Fruit fly (Drosophila melanogaster) whole organism, embryonic: ENCODE data around the gene CG15547.

ENCODE experiments used
- CG12299 ChIP-seq: fragments of 200-800 bp; sonication (Bioruptor generic); optimal IDR thresholded peaks from 2 replicates; lab custom pipeline; 2018; ENCODE audit warnings: missing biosample characterization, mild to moderate bottlenecking, missing genetic modification characterization
- CG13894 ChIP-seq: fragments of 200-800 bp; sonication (Bioruptor generic); optimal IDR thresholded peaks from 3 replicates; lab custom pipeline; 2018; ENCODE audit warnings: missing biosample characterization, mild to moderate bottlenecking, missing genetic modification characterization, moderate library complexity
- CG14860 ChIP-seq: fragments of 200-800 bp; sonication (Bioruptor generic); IDR thresholded peaks from 3 replicates; pipeline ENCODE4 v1.3.6; 2022; ENCODE audit warnings: missing biosample characterization, missing genetic modification characterization; ENCODE audit not compliant: partially characterized antibody
- CG15514 ChIP-seq: fragments of 200-800 bp; sonication (Bioruptor generic); optimal IDR thresholded peaks from 3 replicates; lab custom pipeline; 2017; ENCODE audit warnings: missing biosample characterization, missing genetic modification characterization, mild to moderate bottlenecking, moderate library complexity, missing genetic modification reagents
- CG15601 ChIP-seq: fragments of 200-800 bp; sonication (Bioruptor generic); optimal IDR thresholded peaks from 3 replicates; lab custom pipeline; 2019; ENCODE audit warnings: missing biosample characterization, mild to moderate bottlenecking, missing genetic modification characterization, moderate library complexity
- CG17359 ChIP-seq: fragments of 200-800 bp; sonication (Bioruptor generic); optimal IDR thresholded peaks from 3 replicates; lab custom pipeline; 2018; ENCODE audit warnings: missing biosample characterization, mild to moderate bottlenecking, missing genetic modification characterization, moderate library complexity
- CG17829 ChIP-seq: fragments of 200-800 bp; optimal IDR thresholded peaks from 2 replicates; lab custom pipeline; 2019; ENCODE audit warnings: missing biosample characterization, mild to moderate bottlenecking, missing genetic modification characterization, moderate library complexity
- CG2116 ChIP-seq: fragments of 200-800 bp; sonication (Bioruptor generic); optimal IDR thresholded peaks from 3 replicates; lab custom pipeline; 2018; ENCODE audit warnings: missing biosample characterization, mild to moderate bottlenecking, missing genetic modification characterization
- CG30431 ChIP-seq: fragments of 200-800 bp; sonication (Bioruptor generic); optimal IDR thresholded peaks from 2 replicates; lab custom pipeline; 2017; ENCODE audit warnings: missing biosample characterization, missing genetic modification characterization
- CG3163 ChIP-seq: fragments of 200-800 bp; sonication (Bioruptor generic); optimal IDR thresholded peaks from 3 replicates; lab custom pipeline; 2016; ENCODE audit warnings: missing biosample characterization, missing genetic modification characterization
- CG4707 ChIP-seq: fragments of 200-800 bp; sonication (Bioruptor generic); optimal IDR thresholded peaks from 2 replicates; lab custom pipeline; 2018; ENCODE audit warnings: missing biosample characterization, mild to moderate bottlenecking, missing genetic modification characterization, moderate library complexity
- CG4730 ChIP-seq: fragments of 200-800 bp; sonication (Bioruptor generic); IDR thresholded peaks from 2 replicates; pipeline ENCODE4 v1.3.6; 2022; ENCODE audit warnings: missing biosample characterization, missing genetic modification characterization
- D ChIP-seq, 2 experiments: fragments of 200-800 bp in 1 of 2; fragments of >200 bp in 1 of 2; sonication (Bioruptor generic) in 1 of 2; optimal IDR thresholded peaks; 2 replicates in 1 of 2; 3 replicates in 1 of 2; lab custom pipeline; 2017; ENCODE audit warnings: mild to moderate bottlenecking in 1 of 2, missing biosample characterization in 1 of 2, missing genetic modification characterization in 1 of 2, missing genetic modification reagents in 1 of 2
- D19A ChIP-seq: fragments of 200-800 bp; optimal IDR thresholded peaks from 3 replicates; lab custom pipeline; 2019; ENCODE audit warnings: missing biosample characterization, mild to moderate bottlenecking, missing genetic modification characterization, moderate library complexity
- E2f2 ChIP-seq: fragments of 200-800 bp; sonication (Bioruptor generic); IDR thresholded peaks from 2 replicates; pipeline ENCODE4 v1.3.6; 2022; ENCODE audit warnings: missing biosample characterization, missing genetic modification characterization
- Fer1 ChIP-seq: fragments of 200-800 bp; sonication (Bioruptor generic); optimal IDR thresholded peaks from 2 replicates; lab custom pipeline; 2017; ENCODE audit warnings: missing biosample characterization, mild to moderate bottlenecking, missing genetic modification characterization
- HLHmδ ChIP-seq: fragments of 200-800 bp; sonication (Bioruptor generic); optimal IDR thresholded peaks from 2 replicates; lab custom pipeline; 2018; ENCODE audit warnings: missing biosample characterization, mild to moderate bottlenecking, missing genetic modification characterization, moderate library complexity
- Hey ChIP-seq: fragments of 200-800 bp; sonication (Bioruptor generic); optimal IDR thresholded peaks from 3 replicates; lab custom pipeline; 2018; ENCODE audit warnings: missing biosample characterization, mild to moderate bottlenecking, missing genetic modification characterization
- Hmr ChIP-seq: fragments of 200-800 bp; sonication (Bioruptor generic); optimal IDR thresholded peaks from 3 replicates; lab custom pipeline; 2017; ENCODE audit warnings: mild to moderate bottlenecking, missing biosample characterization, missing genetic modification reagents, missing genetic modification characterization
- Mad ChIP-seq: fragments of 200-800 bp; sonication (Bioruptor generic); optimal IDR thresholded peaks from 2 replicates; lab custom pipeline; 2016; ENCODE audit warnings: missing biosample characterization, missing genetic modification characterization
- Med ChIP-seq: fragments of 200-800 bp; sonication (Bioruptor generic); peaks from one replicate; lab custom pipeline; 2016; ENCODE audit warnings: missing biosample characterization, missing genetic modification characterization, mild to moderate bottlenecking, inconsistent platforms, moderate library complexity
- NFAT ChIP-seq: fragments of 200-800 bp; sonication (Bioruptor generic); IDR thresholded peaks from 2 replicates; pipeline ENCODE4 v1.3.6; 2022; ENCODE audit warnings: missing biosample characterization, missing genetic modification characterization
- Scr ChIP-seq: fragments of 200-800 bp; sonication (Bioruptor generic); IDR thresholded peaks from 2 replicates; pipeline ENCODE4 v1.3.6; 2022; ENCODE audit warnings: missing biosample characterization, missing genetic modification characterization; ENCODE audit not compliant: partially characterized antibody
- Sry-β ChIP-seq: fragments of 200-800 bp; sonication (Bioruptor generic); optimal IDR thresholded peaks from 2 replicates; lab custom pipeline; 2018; ENCODE audit warnings: missing biosample characterization, mild to moderate bottlenecking, missing genetic modification characterization, moderate library complexity
- Sry-δ ChIP-seq: fragments of 200-800 bp; sonication (Bioruptor generic); optimal IDR thresholded peaks from 2 replicates; lab custom pipeline; 2016; ENCODE audit warnings: missing biosample characterization, missing genetic modification characterization
- aop ChIP-seq: fragments of 200-800 bp; sonication (Bioruptor generic); IDR thresholded peaks from 2 replicates; pipeline ENCODE4 v1.3.6; 2022; ENCODE audit warnings: missing biosample characterization, missing genetic modification characterization
- az2 ChIP-seq: fragments of 200-800 bp; sonication (Bioruptor generic); optimal IDR thresholded peaks from 3 replicates; lab custom pipeline; 2016; ENCODE audit warnings: missing biosample characterization, missing genetic modification characterization
- cato ChIP-seq: fragments of 200-800 bp; sonication (Bioruptor generic); optimal IDR thresholded peaks from 2 replicates; lab custom pipeline; 2016; ENCODE audit warnings: missing biosample characterization, missing genetic modification characterization, borderline replicate concordance
- cg ChIP-seq: fragments of 200-800 bp; sonication (Bioruptor generic); optimal IDR thresholded peaks from 3 replicates; lab custom pipeline; 2019; ENCODE audit warnings: missing biosample characterization, mild to moderate bottlenecking, missing genetic modification characterization, moderate library complexity
- chm ChIP-seq: fragments of 200-800 bp; sonication (Bioruptor generic); IDR thresholded peaks from 2 replicates; pipeline ENCODE4 v1.3.6; 2022; ENCODE audit warnings: missing biosample characterization, missing genetic modification characterization
- corto ChIP-seq: fragments of 200-800 bp; sonication (Bioruptor generic); optimal IDR thresholded peaks from 2 replicates; lab custom pipeline; 2016; ENCODE audit warnings: missing biosample characterization, mild to moderate bottlenecking, missing genetic modification characterization, moderate library complexity
- crp ChIP-seq, 2 experiments: fragments of 200-800 bp; sonication (Bioruptor generic); optimal IDR thresholded peaks; 2 replicates in 1 of 2; 3 replicates in 1 of 2; lab custom pipeline; 2017; ENCODE audit warnings: missing biosample characterization in 2 of 2, missing genetic modification characterization in 2 of 2, mild to moderate bottlenecking in 1 of 2, moderate library complexity in 1 of 2
- en ChIP-seq: fragments of 200-800 bp; sonication (Bioruptor generic); optimal IDR thresholded peaks from 2 replicates; lab custom pipeline; 2016; ENCODE audit warnings: missing biosample characterization, missing genetic modification characterization
- eve ChIP-seq, 2 experiments: fragments of >200 bp; optimal IDR thresholded peaks; 2 replicates each; lab custom pipeline; 2017; ENCODE audit warnings: missing biosample characterization in 2 of 2, missing genetic modification characterization in 2 of 2
- ewg ChIP-seq: fragments of 200-800 bp; sonication (Bioruptor generic); optimal IDR thresholded peaks from 3 replicates; lab custom pipeline; 2017; ENCODE audit warnings: mild to moderate bottlenecking, missing biosample characterization, missing genetic modification reagents, missing genetic modification characterization
- gem ChIP-seq: fragments of 200-800 bp; sonication (Bioruptor generic); optimal IDR thresholded peaks from 2 replicates; lab custom pipeline; 2019; ENCODE audit warnings: missing biosample characterization, mild to moderate bottlenecking, missing genetic modification characterization, moderate library complexity
- gsb-n ChIP-seq: fragments of 200-800 bp; sonication (Bioruptor generic); optimal IDR thresholded peaks from 3 replicates; lab custom pipeline; 2018; ENCODE audit warnings: missing biosample characterization, mild to moderate bottlenecking, missing genetic modification characterization
- hbn ChIP-seq: fragments of 200-800 bp; sonication (Bioruptor generic); IDR thresholded peaks from 2 replicates; pipeline ENCODE4 v1.3.6; 2022; ENCODE audit warnings: missing biosample characterization, missing genetic modification characterization; ENCODE audit not compliant: partially characterized antibody
- inv ChIP-seq: fragments of 200-800 bp; sonication (Bioruptor generic); IDR thresholded peaks from 2 replicates; pipeline ENCODE4 v1.3.6; 2022; ENCODE audit warnings: missing biosample characterization, missing genetic modification characterization; ENCODE audit not compliant: partially characterized antibody
- nom ChIP-seq: fragments of 200-800 bp; sonication (Bioruptor generic); optimal IDR thresholded peaks from 2 replicates; lab custom pipeline; 2017; ENCODE audit warnings: missing biosample characterization, missing genetic modification characterization, mild to moderate bottlenecking, moderate library complexity, missing genetic modification reagents
- phol ChIP-seq: fragments of 200-800 bp; sonication (Bioruptor generic); optimal IDR thresholded peaks from 3 replicates; lab custom pipeline; 2018; ENCODE audit warnings: missing biosample characterization, mild to moderate bottlenecking, missing genetic modification characterization, moderate library complexity
- pita ChIP-seq: fragments of 200-800 bp; sonication (Bioruptor generic); optimal IDR thresholded peaks from 2 replicates; lab custom pipeline; 2017; ENCODE audit warnings: missing biosample characterization, mild to moderate bottlenecking, missing genetic modification characterization
- run ChIP-seq: fragments of 200-800 bp; sonication (Bioruptor generic); optimal IDR thresholded peaks from 3 replicates; lab custom pipeline; 2018; ENCODE audit warnings: missing biosample characterization, mild to moderate bottlenecking, missing genetic modification characterization
- sima ChIP-seq: fragments of 200-800 bp; sonication (Bioruptor generic); optimal IDR thresholded peaks from 2 replicates; lab custom pipeline; 2016; ENCODE audit warnings: missing biosample characterization, missing genetic modification characterization
- vnd ChIP-seq: fragments of 200-800 bp; sonication (Bioruptor generic); IDR thresholded peaks from 3 replicates; pipeline ENCODE4 v1.3.6; 2022; ENCODE audit warnings: missing biosample characterization, missing genetic modification characterization; ENCODE audit not compliant: partially characterized antibody
- vvl ChIP-seq: fragments of 200-800 bp; sonication (Bioruptor generic); IDR thresholded peaks from 2 replicates; pipeline ENCODE4 v1.3.6; 2022; ENCODE audit warnings: missing biosample characterization, missing genetic modification characterization
- yki ChIP-seq: fragments of >200 bp; optimal IDR thresholded peaks from 3 replicates; lab custom pipeline; 2018
- zf30C ChIP-seq: fragments of 200-800 bp; sonication (Bioruptor generic); optimal IDR thresholded peaks from 3 replicates; lab custom pipeline; 2018; ENCODE audit warnings: missing biosample characterization, mild to moderate bottlenecking, missing genetic modification characterization

CG15547 gene

DNA sequence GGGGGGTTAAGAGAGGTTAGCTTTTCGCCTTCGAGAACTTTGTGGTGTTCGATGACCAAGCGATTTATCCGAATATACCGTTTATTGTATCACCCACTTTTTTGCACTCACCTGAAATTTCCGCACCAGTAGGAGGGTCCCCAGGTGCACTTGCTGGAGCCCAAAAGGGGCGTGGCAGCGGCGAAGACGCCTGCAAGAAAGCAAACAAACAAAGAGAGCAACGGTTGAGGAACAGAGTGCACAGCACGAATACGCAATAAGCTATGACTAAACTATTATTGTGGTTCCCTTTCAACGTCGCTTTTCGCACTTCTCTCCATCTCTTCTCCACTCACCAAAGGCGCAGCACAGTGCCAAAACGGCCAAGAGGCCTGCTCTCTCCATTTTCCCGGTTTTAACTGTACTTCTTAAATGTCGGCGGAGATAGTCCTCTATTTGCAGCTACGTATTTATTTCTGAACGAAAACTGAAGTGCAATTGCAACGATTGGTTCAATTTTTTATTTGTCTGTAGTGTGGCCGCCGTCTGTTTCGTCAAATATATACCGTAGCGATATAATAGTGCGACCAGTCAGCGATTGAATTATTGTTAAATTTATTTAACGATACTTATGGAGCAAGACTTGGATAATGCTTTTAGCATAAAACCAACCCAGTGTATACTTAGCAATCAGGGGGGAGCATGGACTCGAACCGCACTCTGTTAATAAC lies 5.4 kb upstream of the CG15547 start, which contains the start of gene Sap-r (continued):
- no peak for TF ChIP-seq ewg
- peak; percentile 87 for TF ChIP-seq CG15601 (tag; lab: Kevin White, UChicago)
- no peak for TF ChIP-seq Sry-β (GFP tag; lab: Kevin White, UChicago)
- peak; percentile 41 for TF ChIP-seq nom (GFP tag; lab: Kevin White, UChicago)
- TF ChIP-seq chm (GFP tag; lab: Robert Waterston, UW): peak; percentile 16; the same call in 1 of the 2 replicates
- no peak for TF ChIP-seq gem (tag; lab: Kevin White, UChicago)
- peak; percentile 49 for TF ChIP-seq phol (tag; lab: Kevin White, UChicago)
- TF ChIP-seq aop: no peak
- peak; percentile 81 for TF ChIP-seq Hmr (GFP tag; lab: Kevin White, UChicago)
- peak; percentile 72 for TF ChIP-seq Scr
- peak; percentile 70 for TF ChIP-seq CG15514
- TF ChIP-seq az2 (GFP tag; lab: Kevin White, UChicago): no peak
- TF ChIP-seq Mad (GFP tag; lab: Kevin White, UChicago): peak; percentile 31
- TF ChIP-seq Sry-δ (GFP tag; lab: Kevin White, UChicago): peak; percentile 77
- no peak for TF ChIP-seq CG4730 (GFP tag; lab: Robert Waterston, UW)
- peak; percentile 38; the same call in 1 of the 2 replicates for TF ChIP-seq E2f2 (GFP tag; lab: Robert Waterston, UW)
- TF ChIP-seq CG17359: no peak
- TF ChIP-seq CG2116 (GFP tag; lab: Kevin White, UChicago): peak; percentile 28
- TF ChIP-seq crp (GFP tag; optimal IDR thresholded peaks at IDR 0.05; lab: Kevin White, UChicago): no peak
- TF ChIP-seq cato (GFP tag; lab: Kevin White, UChicago): no peak
- TF ChIP-seq pita: peak; percentile 98
- TF ChIP-seq run: peak; percentile 55
- TF ChIP-seq en (GFP tag; lab: Kevin White, UChicago): no peak
- TF ChIP-seq vvl (GFP tag; lab: Robert Waterston, UW): peak; percentile 49
- no peak for TF ChIP-seq sima (GFP tag; lab: Kevin White, UChicago)
- no peak for TF ChIP-seq CG4707
- peak; percentile 72 for TF ChIP-seq hbn (GFP tag; lab: Robert Waterston, UW)
- TF ChIP-seq CG12299 (tag; lab: Kevin White, UChicago): peak; percentile 34
- peak; percentile 28 for TF ChIP-seq gsb-n
- no peak for TF ChIP-seq D (optimal IDR thresholded peaks at IDR 0.05; lab: Kevin White, UChicago)
- TF ChIP-seq D (GFP tag; optimal IDR thresholded peaks at IDR 0.05; lab: Kevin White, UChicago): no peak
- TF ChIP-seq eve (GFP tag; optimal IDR thresholded peaks at IDR 0.05; lab: Kevin White, UChicago): no peak
- no peak for TF ChIP-seq CG30431
- TF ChIP-seq CG17829 (tag; lab: Kevin White, UChicago): peak; percentile 64
- TF ChIP-seq CG13894: peak; percentile 52
- TF ChIP-seq Hey (tag; lab: Kevin White, UChicago): no peak
- peak; percentile 48 for TF ChIP-seq CG3163 (GFP tag; lab: Kevin White, UChicago)
- no peak for TF ChIP-seq corto (GFP tag; lab: Kevin White, UChicago)
- no peak for TF ChIP-seq zf30C (GFP tag; lab: Kevin White, UChicago)
- TF ChIP-seq vnd (GFP tag; lab: Robert Waterston, UW): peak; percentile 39; the same call in 1 of the 3 replicates
- TF ChIP-seq CG14860: no peak
- TF ChIP-seq cg: no peak
- no peak for TF ChIP-seq HLHmδ (GFP tag; lab: Kevin White, UChicago)
- peak; percentile 91 for TF ChIP-seq Med (GFP tag; lab: Kevin White, UChicago)
- peak; percentile 50 for TF ChIP-seq Fer1 (GFP tag; lab: Kevin White, UChicago)
- no peak for TF ChIP-seq D19A (tag; lab: Kevin White, UChicago)
- TF ChIP-seq inv (GFP tag; lab: Robert Waterston, UW): peak; percentile 77; the same call in 1 of the 2 replicates
- TF ChIP-seq NFAT (GFP tag; lab: Robert Waterston, UW): peak; percentile 7; the same call in 1 of the 2 replicates
- no peak for TF ChIP-seq yki (lab: Kevin White, UChicago)
